Fruit fly (Drosophila melanogaster): ENCODE measurements around the gene CG33172.

dm6 chrX:15817823-15818222 lies 48.4 kb downstream of the CG33172 start:
- no peak for TF ChIP-seq cnc (optimal IDR thresholded peaks at IDR 0.05)
- TF ChIP-seq kay (GFP tag; ENCODE audit: borderline replicate concordance): no peak
- no peak for TF ChIP-seq Hr96 (GFP tag; optimal IDR thresholded peaks at IDR 0.05)
- no peak for TF ChIP-seq CG1620 (GFP tag; optimal IDR thresholded peaks at IDR 0.05)
- TF ChIP-seq CG5204 (GFP tag; optimal IDR thresholded peaks at IDR 0.05): no peak
- TF ChIP-seq ovo (GFP tag; optimal IDR thresholded peaks at IDR 0.05): no peak
- TF ChIP-seq CG12768 (GFP tag; optimal IDR thresholded peaks at IDR 0.05): no peak
- TF ChIP-seq CG33017 (tag; optimal IDR thresholded peaks at IDR 0.05): no peak
- TF ChIP-seq toe (GFP tag; optimal IDR thresholded peaks at IDR 0.05): no peak
- TF ChIP-seq CG7101 (tag; optimal IDR thresholded peaks at IDR 0.05): no peak
- TF ChIP-seq bab1 (GFP tag; optimal IDR thresholded peaks at IDR 0.05): no peak
